Fruit fly (Drosophila melanogaster): ENCODE results near the gene Hibch.

The Hibch gene

DNA sequence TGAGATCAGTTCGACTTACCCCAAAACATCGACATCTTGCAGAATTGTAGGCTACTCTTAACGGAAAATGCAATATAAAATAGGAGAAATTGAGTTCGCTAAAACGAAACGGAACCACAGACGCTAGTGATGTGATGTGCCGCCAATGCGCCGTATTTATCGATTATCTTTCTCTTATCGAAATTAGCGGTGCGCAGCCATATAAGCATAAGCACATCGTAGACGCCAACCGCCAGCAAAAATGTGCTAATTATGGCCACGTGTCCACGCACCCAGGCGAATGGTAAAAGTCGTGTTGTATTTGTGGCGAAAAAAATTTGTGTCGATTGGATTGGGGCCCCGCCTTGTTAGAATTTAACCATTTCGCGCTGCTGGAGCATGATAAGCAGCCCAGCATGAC is 24.0 kb upstream of the Hibch start, which contains the start of the genes Fkbp39 and Cyfip (continued):
- TF ChIP-seq Max (GFP tag; optimal IDR thresholded peaks at IDR 0.05), result peak; percentile 54
- TF ChIP-seq ken (GFP tag; IDR thresholded peaks at IDR 0.05), result peak; percentile 66; the same call in 2 of the 3 replicates
- no peak for TF ChIP-seq cato (GFP tag; optimal IDR thresholded peaks at IDR 0.05; ENCODE audit: borderline replicate concordance)
- TF ChIP-seq tio (GFP tag; optimal IDR thresholded peaks at IDR 0.05), result no peak
- TF ChIP-seq CG11723 (GFP tag; optimal IDR thresholded peaks at IDR 0.05), result no peak
- TF ChIP-seq CG2202 (tag; optimal IDR thresholded peaks at IDR 0.05), result peak; percentile 18
- TF ChIP-seq CG4730 (GFP tag; IDR thresholded peaks at IDR 0.05), result no peak
- TF ChIP-seq pan (optimal IDR thresholded peaks at IDR 0.05), result no peak
- TF ChIP-seq pan (GFP tag; optimal IDR thresholded peaks at IDR 0.05 in 1 of 2, IDR thresholded peaks at IDR 0.05 in 1 of 2), result peak in 1 of 2 experiments; percentile 54
- no peak for TF ChIP-seq CG5180 (GFP tag; optimal IDR thresholded peaks at IDR 0.05)
- TF ChIP-seq prd (optimal IDR thresholded peaks at IDR 0.05), result no peak
- peak; percentile 46; the same call in 2 of the 3 replicates for TF ChIP-seq prd (GFP tag; IDR thresholded peaks at IDR 0.05)
- TF ChIP-seq CG17361 (GFP tag; IDR thresholded peaks at IDR 0.05), result no peak
- TF ChIP-seq Chrac-16 (GFP tag; optimal IDR thresholded peaks at IDR 0.05), result peak; percentile 40
- TF ChIP-seq Ada2b (GFP tag; IDR thresholded peaks at IDR 0.05), result no peak
- no peak for TF ChIP-seq CG8765 (GFP tag; IDR thresholded peaks at IDR 0.05)
- TF ChIP-seq peb (GFP tag; IDR thresholded peaks at IDR 0.05), result no peak
- no peak for TF ChIP-seq Awh (GFP tag; IDR thresholded peaks at IDR 0.05)
- TF ChIP-seq CG7928 (GFP tag; optimal IDR thresholded peaks at IDR 0.05), result peak; percentile 38
- peak; percentile 40 for TF ChIP-seq CG13775 (GFP tag; optimal IDR thresholded peaks at IDR 0.05)
- no peak for TF ChIP-seq CG2889 (GFP tag; IDR thresholded peaks at IDR 0.05)
- no peak for TF ChIP-seq Gsc (GFP tag; IDR thresholded peaks at IDR 0.05)
- TF ChIP-seq NFAT (GFP tag; IDR thresholded peaks at IDR 0.05), result peak; percentile 41; the same call in 1 of the 2 replicates
- peak; percentile 52 for TF ChIP-seq CG9876 (GFP tag; optimal IDR thresholded peaks at IDR 0.05)
- TF ChIP-seq Nf-YB (GFP tag; optimal IDR thresholded peaks at IDR 0.05), result peak; percentile 48
- no peak for TF ChIP-seq gem (tag; optimal IDR thresholded peaks at IDR 0.05)
- TF ChIP-seq Xbp1 (GFP tag; optimal IDR thresholded peaks at IDR 0.05), result peak; percentile 65
- TF ChIP-seq CG16815 (GFP tag; optimal IDR thresholded peaks at IDR 0.05), result no peak
- no peak for TF ChIP-seq CG5953 (GFP tag; IDR thresholded peaks at IDR 0.05)
- peak; percentile 7 for TF ChIP-seq CG7556 (GFP tag; optimal IDR thresholded peaks at IDR 0.05)
- TF ChIP-seq crc (GFP tag; optimal IDR thresholded peaks at IDR 0.05), result no peak
- TF ChIP-seq CG7745 (tag; optimal IDR thresholded peaks at IDR 0.05), result no peak
- TF ChIP-seq Lpt (GFP tag; optimal IDR thresholded peaks at IDR 0.05), result no peak
- TF ChIP-seq vnd (GFP tag; IDR thresholded peaks at IDR 0.05; ENCODE audit: partially characterized antibody), result peak; percentile 44; the same call in 1 of the 3 replicates
- peak; percentile 22 for TF ChIP-seq CG1792 (GFP tag; optimal IDR thresholded peaks at IDR 0.05)
- TF ChIP-seq Meics (GFP tag; optimal IDR thresholded peaks at IDR 0.05), result peak; percentile 36
- TF ChIP-seq CG6272 (GFP tag; IDR thresholded peaks at IDR 0.05), result peak; percentile 43; the same call in 1 of the 2 replicates
- TF ChIP-seq p53 (GFP tag; optimal IDR thresholded peaks at IDR 0.05), result peak; percentile 62
- TF ChIP-seq inv (GFP tag; IDR thresholded peaks at IDR 0.05; ENCODE audit: partially characterized antibody), result peak; percentile 59
- TF ChIP-seq dmrt99B (tag; optimal IDR thresholded peaks at IDR 0.05), result no peak
- TF ChIP-seq Lhr (GFP tag; optimal IDR thresholded peaks at IDR 0.05), result peak; percentile 94
- peak; percentile 73 for TF ChIP-seq ftz-f1 (GFP tag; optimal IDR thresholded peaks at IDR 0.05)
- TF ChIP-seq z (GFP tag; IDR thresholded peaks at IDR 0.05), result no peak
- TF ChIP-seq mld (GFP tag; IDR thresholded peaks at IDR 0.05; ENCODE audit: partially characterized antibody), result peak; percentile 40; the same call in 1 of the 3 replicates
- peak; percentile 98 for TF ChIP-seq YL-1 (GFP tag; optimal IDR thresholded peaks at IDR 0.05)
- peak; percentile 20 for TF ChIP-seq CG9817 (tag; optimal IDR thresholded peaks at IDR 0.05)
- peak; percentile 30 to 90 for TF ChIP-seq Pdp1 (GFP tag; optimal IDR thresholded peaks at IDR 0.05)
- no peak for TF ChIP-seq Sox100B (GFP tag; optimal IDR thresholded peaks at IDR 0.05)
- 0 out of 2 replicates have a peak, but pooled peaks have one; percentile 27 for TF ChIP-seq Xrp1 (GFP tag; IDR thresholded peaks at IDR 0.05)
- TF ChIP-seq CG11093 (GFP tag; IDR thresholded peaks at IDR 0.05), result no peak
- TF ChIP-seq CG10366 (GFP tag; IDR thresholded peaks at IDR 0.05), result peak; percentile 34
- peak; percentile 61 for TF ChIP-seq vfl (GFP tag; optimal IDR thresholded peaks at IDR 0.05)
